Worm (Caenorhabditis elegans) whole organism, L3 larva: Measurements from ENCODE around the gene nhr-39.
A peak's percentile ranks its signal among the peaks of the same experiment; 100 is the strongest.

Source experiments
- R02D3.7 ChIP-seq: fragments of 150-350 bp; optimal IDR thresholded peaks from 2 replicates; lab custom pipeline; 2014; ENCODE audit warnings: missing biosample characterization, missing genetic modification characterization
- ZK546.5 ChIP-seq: sonication (generic microtip); optimal IDR thresholded peaks from 2 replicates; lab custom pipeline; 2017; ENCODE audit warnings: missing biosample characterization, missing genetic modification characterization
- aly-2 ChIP-seq: fragments of 150-350 bp; optimal IDR thresholded peaks from 2 replicates; lab custom pipeline; 2014; ENCODE audit warnings: missing biosample characterization, missing genetic modification characterization
- ama-1 ChIP-seq: fragments of 150-350 bp; optimal IDR thresholded peaks from 2 replicates; lab custom pipeline; 2018
- ceh-16 ChIP-seq: sonication (generic microtip); optimal IDR thresholded peaks from 2 replicates; lab custom pipeline; 2017; ENCODE audit warnings: missing biosample characterization, missing genetic modification characterization
- ceh-82 ChIP-seq: fragments of 150-350 bp; optimal IDR thresholded peaks from 2 replicates; lab custom pipeline; 2014; ENCODE audit warnings: missing biosample characterization, missing genetic modification characterization
- ceh-9 ChIP-seq: sonication (generic microtip); optimal IDR thresholded peaks from 2 replicates; lab custom pipeline; 2018; ENCODE audit warnings: missing biosample characterization, missing genetic modification characterization
- daf-12 ChIP-seq: fragments of 150-350 bp; optimal IDR thresholded peaks from 2 replicates; lab custom pipeline; 2014; ENCODE audit warnings: missing biosample characterization, missing genetic modification reagents, missing genetic modification characterization
- egl-27 ChIP-seq: sonication (generic microtip); optimal IDR thresholded peaks from 4 replicates; lab custom pipeline; 2017; ENCODE audit warnings: missing biosample characterization, missing genetic modification reagents, missing genetic modification characterization
- egl-5 ChIP-seq: fragments of 150-350 bp; optimal IDR thresholded peaks from 2 replicates; lab custom pipeline; 2017; ENCODE audit warnings: missing biosample characterization, missing genetic modification reagents, missing genetic modification characterization, inconsistent platforms
- elt-1 ChIP-seq: fragments of 150-350 bp; optimal IDR thresholded peaks from 2 replicates; lab custom pipeline; 2014; ENCODE audit warnings: missing biosample characterization, missing genetic modification characterization
- elt-2 ChIP-seq: sonication (generic microtip); optimal IDR thresholded peaks from 2 replicates; lab custom pipeline; 2016; ENCODE audit warnings: missing genetic modification reagents, mild to moderate bottlenecking, missing genetic modification characterization, missing compliant biosample characterization
- elt-3 ChIP-seq, 3 experiments: fragments of 150-350 bp in 1 of 3; sonication (generic microtip) in 2 of 3; optimal IDR thresholded peaks; 2 replicates in 2 of 3; 4 replicates in 1 of 3; lab custom pipeline; 2014 to 2017; ENCODE audit warnings: missing biosample characterization in 3 of 3, missing genetic modification characterization in 3 of 3
- eor-1 ChIP-seq, 2 experiments: fragments of 150-350 bp; optimal IDR thresholded peaks; 2 replicates each; lab custom pipeline; 2014 to 2018; ENCODE audit warnings: missing biosample characterization in 2 of 2, missing genetic modification characterization in 2 of 2
- fkh-10 ChIP-seq: sonication (generic microtip); optimal IDR thresholded peaks from 2 replicates; lab custom pipeline; 2017; ENCODE audit warnings: missing biosample characterization, missing genetic modification reagents, missing genetic modification characterization
- fkh-2 ChIP-seq: fragments of 150-350 bp; optimal IDR thresholded peaks from 2 replicates; lab custom pipeline; 2014; ENCODE audit warnings: missing biosample characterization, missing genetic modification reagents, missing genetic modification characterization
- fos-1 ChIP-seq: fragments of 150-350 bp; optimal IDR thresholded peaks from 2 replicates; lab custom pipeline; 2014; ENCODE audit warnings: missing biosample characterization, missing genetic modification characterization
- hmg-11 ChIP-seq: sonication (generic microtip); optimal IDR thresholded peaks from 2 replicates; lab custom pipeline; 2016; ENCODE audit warnings: missing genetic modification characterization, missing compliant biosample characterization
- lin-15B ChIP-seq: fragments of 150-350 bp; optimal IDR thresholded peaks from 2 replicates; lab custom pipeline; 2014; ENCODE audit warnings: missing biosample characterization, missing genetic modification characterization
- lin-39 ChIP-seq: fragments of 150-350 bp; optimal IDR thresholded peaks from 2 replicates; lab custom pipeline; 2018; ENCODE audit warnings: missing biosample characterization, missing genetic modification reagents, missing genetic modification characterization
- lsy-12 ChIP-seq: sonication (generic microtip); optimal IDR thresholded peaks from 2 replicates; lab custom pipeline; 2016; ENCODE audit warnings: mild to moderate bottlenecking, missing genetic modification characterization, missing compliant biosample characterization
- mdl-1 ChIP-seq: fragments of 150-350 bp; optimal IDR thresholded peaks from 2 replicates; lab custom pipeline; 2014; ENCODE audit warnings: missing biosample characterization, missing genetic modification characterization
- mml-1 ChIP-seq: fragments of 150-350 bp; sonication (generic microtip); optimal IDR thresholded peaks from 3 replicates; lab custom pipeline; 2014; ENCODE audit warnings: missing biosample characterization, missing genetic modification characterization
- nfya-1 ChIP-seq: sonication (generic microtip); optimal IDR thresholded peaks from 2 replicates; lab custom pipeline; 2017; ENCODE audit warnings: missing genetic modification characterization, mild to moderate bottlenecking, missing compliant biosample characterization, antibody characterized with exemption, moderate library complexity; ENCODE audit not compliant: insufficient read depth
- nhr-11 ChIP-seq: fragments of 150-350 bp; optimal IDR thresholded peaks from 2 replicates; lab custom pipeline; 2014; ENCODE audit warnings: missing biosample characterization, missing genetic modification characterization
- nhr-12 ChIP-seq: fragments of 150-350 bp; optimal IDR thresholded peaks from 2 replicates; lab custom pipeline; 2014; ENCODE audit warnings: missing biosample characterization, missing genetic modification characterization
- nhr-23 ChIP-seq: fragments of 150-350 bp; optimal IDR thresholded peaks from 2 replicates; lab custom pipeline; 2014; ENCODE audit warnings: missing biosample characterization, missing genetic modification reagents, missing genetic modification characterization
- nhr-237 ChIP-seq: fragments of 150-350 bp; optimal IDR thresholded peaks from 2 replicates; lab custom pipeline; 2014; ENCODE audit warnings: missing biosample characterization, missing genetic modification characterization
- nhr-25 ChIP-seq: sonication (generic microtip); optimal IDR thresholded peaks from 2 replicates; lab custom pipeline; 2017; ENCODE audit warnings: missing biosample characterization, missing genetic modification characterization
- nhr-28 ChIP-seq: fragments of 150-350 bp; optimal IDR thresholded peaks from 2 replicates; lab custom pipeline; 2014; ENCODE audit warnings: missing biosample characterization, missing genetic modification characterization
- nhr-43 ChIP-seq: sonication (generic microtip); optimal IDR thresholded peaks from 2 replicates; lab custom pipeline; 2016; ENCODE audit warnings: mild to moderate bottlenecking, missing genetic modification characterization, missing compliant biosample characterization; ENCODE audit not compliant: poor library complexity, severe bottlenecking
- nhr-67 ChIP-seq: fragments of 150-350 bp; optimal IDR thresholded peaks from 2 replicates; lab custom pipeline; 2014; ENCODE audit warnings: missing biosample characterization, missing genetic modification characterization
- nhr-76 ChIP-seq: fragments of 150-350 bp; sonication (generic microtip); optimal IDR thresholded peaks from 5 replicates; lab custom pipeline; 2014; ENCODE audit warnings: missing biosample characterization, missing genetic modification characterization
- nhr-77 ChIP-seq: fragments of 150-350 bp; optimal IDR thresholded peaks from 2 replicates; lab custom pipeline; 2014; ENCODE audit warnings: missing biosample characterization, missing genetic modification characterization
- pha-4 ChIP-seq: fragments of 150-350 bp; optimal IDR thresholded peaks from 2 replicates; lab custom pipeline; 2014; ENCODE audit warnings: missing biosample characterization, missing genetic modification reagents, missing genetic modification characterization
- pqm-1 ChIP-seq: fragments of 150-350 bp; optimal IDR thresholded peaks from 2 replicates; lab custom pipeline; 2017; ENCODE audit warnings: missing biosample characterization, missing genetic modification characterization, inconsistent platforms
- sea-2 ChIP-seq: fragments of 150-350 bp; sonication (generic microtip); optimal IDR thresholded peaks from 4 replicates; lab custom pipeline; 2014; ENCODE audit warnings: missing biosample characterization, missing genetic modification reagents, missing genetic modification characterization
- skn-1 ChIP-seq: fragments of 150-350 bp; optimal IDR thresholded peaks from 2 replicates; lab custom pipeline; 2014; ENCODE audit warnings: missing biosample characterization, missing genetic modification characterization
- snpc-4 ChIP-seq: fragments of 150-350 bp; optimal IDR thresholded peaks from 2 replicates; lab custom pipeline; 2014; ENCODE audit warnings: missing biosample characterization, missing genetic modification characterization
- tbx-2 ChIP-seq: sonication (generic microtip); optimal IDR thresholded peaks from 2 replicates; lab custom pipeline; 2016; ENCODE audit warnings: mild to moderate bottlenecking, missing genetic modification characterization, missing compliant biosample characterization
- unc-39 ChIP-seq: sonication (generic microtip); optimal IDR thresholded peaks from 4 replicates; lab custom pipeline; 2017; ENCODE audit warnings: missing biosample characterization, missing genetic modification characterization
- unc-62 ChIP-seq: fragments of 150-350 bp; sonication (generic microtip); optimal IDR thresholded peaks from 4 replicates; lab custom pipeline; 2014; ENCODE audit warnings: missing biosample characterization, missing genetic modification reagents, missing genetic modification characterization
- zag-1 ChIP-seq: fragments of 150-350 bp; optimal IDR thresholded peaks from 2 replicates; lab custom pipeline; 2014; ENCODE audit warnings: missing biosample characterization, missing genetic modification characterization
- ztf-4 ChIP-seq: fragments of 150-350 bp; optimal IDR thresholded peaks from 2 replicates; lab custom pipeline; 2014; ENCODE audit warnings: missing biosample characterization, missing genetic modification characterization

nhr-39 gene

DNA sequence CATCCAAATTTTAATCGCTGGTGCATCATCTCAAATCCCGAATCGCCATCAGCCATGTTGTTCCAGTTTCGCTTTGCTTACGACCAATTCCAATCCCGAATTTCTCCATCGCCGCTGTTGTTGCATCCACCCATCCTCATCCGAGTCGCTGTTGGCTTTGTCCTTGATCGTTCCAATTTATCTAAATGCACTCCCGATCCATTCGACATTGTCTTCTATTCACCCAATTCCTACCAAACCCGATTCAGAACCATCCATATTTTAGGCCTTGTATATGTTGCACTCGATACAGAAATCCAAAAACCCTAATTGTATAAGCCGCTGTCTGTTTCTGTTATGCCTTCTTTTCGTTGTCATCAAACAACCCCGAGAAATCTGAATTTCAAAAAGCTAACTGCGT lies 37.2 kb downstream of the nhr-39 start:
- TF ChIP-seq fkh-10 (GFP tag; lab: Kevin White, UChicago) (no peak), elt-2 (peak; percentile 3), nhr-25 (tag; lab: Kevin White, UChicago) (peak; percentile 47), nhr-43 (tag; lab: Kevin White, UChicago) (peak; percentile 28), ceh-16 (tag; lab: Kevin White, UChicago) (no peak)

DNA sequence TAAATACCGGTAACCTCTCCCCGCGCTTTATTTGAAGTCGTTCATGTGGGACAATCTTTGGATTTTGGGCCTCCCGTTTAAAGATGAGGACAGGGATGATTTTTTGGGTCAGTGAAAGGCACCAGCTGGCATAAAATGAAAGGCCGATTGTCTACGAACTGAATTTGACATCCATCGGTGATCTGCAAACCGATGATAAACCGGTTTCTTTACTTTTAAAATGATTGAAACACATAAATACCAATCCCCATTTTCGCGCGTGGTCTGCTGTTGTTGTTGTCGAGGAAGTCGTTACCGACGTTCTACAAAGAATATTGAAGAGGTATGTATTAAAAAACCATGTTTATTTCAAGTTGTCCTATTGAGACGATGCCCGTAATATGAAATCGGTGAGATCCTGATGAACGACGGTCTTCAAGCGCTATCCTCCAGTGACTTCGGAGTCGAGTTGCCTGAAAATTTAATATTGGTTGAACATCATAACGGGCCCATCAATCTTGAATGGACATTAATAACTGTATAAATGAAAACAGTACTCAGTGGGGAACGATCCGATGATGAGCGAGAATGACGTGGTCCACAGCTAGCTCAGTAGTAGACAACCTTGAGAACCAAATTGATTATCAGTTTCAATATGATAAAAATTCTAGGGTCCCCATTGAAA lies 40.0 kb downstream of the nhr-39 start:
- no peak for TF ChIP-seq ceh-9 (tag; lab: Kevin White, UChicago)
- no peak for TF ChIP-seq nhr-11 (tag; lab: Kevin White, UChicago)
- TF ChIP-seq mml-1 (tag; lab: Kevin White, UChicago), result no peak
- no peak for TF ChIP-seq hmg-11 (tag; lab: Kevin White, UChicago)
- no peak for TF ChIP-seq nfya-1 (tag; lab: Kevin White, UChicago)
- no peak for TF ChIP-seq sea-2 (GFP tag; lab: Kevin White, UChicago)
- no peak for TF ChIP-seq nhr-23 (tag; lab: Kevin White, UChicago)
- peak; percentile 42 for TF ChIP-seq ama-1
- no peak for TF ChIP-seq fos-1
- TF ChIP-seq daf-12, result no peak
- no peak for TF ChIP-seq ceh-16 (tag; lab: Kevin White, UChicago)
- TF ChIP-seq snpc-4, result no peak
- TF ChIP-seq pha-4 (tag; lab: Kevin White, UChicago), result peak; percentile 17
- TF ChIP-seq nhr-43 (tag; lab: Kevin White, UChicago), result peak; percentile 25
- peak; percentile 34 for TF ChIP-seq lin-39 (tag; lab: Kevin White, UChicago)
- no peak for TF ChIP-seq elt-1 (tag; lab: Kevin White, UChicago)
- TF ChIP-seq, all 47 proteins: peak for 4

DNA sequence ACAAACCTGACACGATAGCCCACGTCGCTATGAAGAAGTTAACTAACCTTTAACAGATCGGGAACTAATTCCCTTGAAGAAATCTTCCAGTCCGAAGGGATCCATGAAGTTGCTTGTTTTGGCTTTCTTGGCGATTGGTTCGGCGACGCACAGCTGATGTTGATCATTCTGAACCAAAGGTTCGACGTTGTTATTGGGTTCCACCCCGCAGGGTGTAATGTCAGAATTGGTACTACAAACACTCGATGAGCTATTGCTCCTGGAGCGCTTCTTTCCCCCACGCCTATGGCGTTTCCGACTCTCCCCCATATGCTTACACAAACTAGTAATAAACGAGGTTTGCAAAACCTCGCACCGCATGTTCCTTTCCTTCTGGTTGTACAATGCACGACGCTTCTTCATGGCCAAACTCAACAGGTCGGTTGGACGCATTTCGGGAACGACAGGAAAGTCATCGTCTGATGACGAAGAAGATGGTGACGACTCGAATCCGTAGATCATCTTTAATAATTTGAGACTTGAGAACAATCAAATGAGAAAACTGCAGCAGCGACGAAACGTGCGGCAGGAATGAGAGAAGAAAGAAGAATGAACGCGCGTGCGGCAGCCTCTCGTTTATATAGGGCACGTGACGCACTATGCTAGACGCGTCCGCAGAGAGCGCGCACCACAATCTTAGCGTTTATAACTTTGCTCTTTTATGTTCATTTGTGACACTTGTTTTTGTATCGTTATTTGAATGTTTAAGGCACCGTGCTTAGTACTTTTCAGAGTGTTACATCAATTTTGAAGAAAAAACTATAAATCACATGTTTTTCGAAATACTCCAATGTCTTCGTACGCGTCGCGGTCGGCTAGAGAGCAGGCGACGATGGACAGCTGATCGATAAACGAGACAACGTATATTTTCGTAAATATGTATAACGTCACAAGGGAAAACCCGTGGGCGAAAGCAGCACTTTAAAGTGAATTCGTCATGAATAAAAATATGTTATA lies 40.8 kb downstream of the nhr-39 start, which contains the start of gene tos-1:
Gene tos-1, minus strand, starts transcription at position 575 of the 996 bp plus-strand sequence.
- TF ChIP-seq mdl-1 (tag; lab: Kevin White, UChicago) (peak; percentile 97), egl-5 (tag; lab: Kevin White, UChicago) (peak; percentile 96), pqm-1 (tag; lab: Kevin White, UChicago) (peak; percentile 76), nhr-25 (tag; lab: Kevin White, UChicago) (peak; percentile 99), elt-1 (tag; lab: Kevin White, UChicago) (peak; percentile 43), elt-2 (peak; percentile 93), pha-4 (tag; lab: Kevin White, UChicago) (peak; percentile 98), nhr-76 (tag; lab: Kevin White, UChicago) (peak; percentile 76), lin-15B (tag; lab: Kevin White, UChicago) (peak; percentile 86), sea-2 (GFP tag; lab: Kevin White, UChicago) (peak; percentile 90), tbx-2 (tag; lab: Kevin White, UChicago) (peak; percentile 94), lin-39 (tag; lab: Kevin White, UChicago) (peak; percentile 90), nhr-67 (tag; lab: Kevin White, UChicago) (no peak), lsy-12 (tag; lab: Kevin White, UChicago) (peak; percentile 99), ceh-82 (peak; percentile 91), nhr-28 (tag; lab: Kevin White, UChicago) (peak; percentile 73), R02D3.7 (tag; lab: Kevin White, UChicago) (peak; percentile 93), nhr-23 (tag; lab: Kevin White, UChicago) (peak; percentile 97), ceh-16 (tag; lab: Kevin White, UChicago) (no peak), nhr-11 (tag; lab: Kevin White, UChicago) (peak; percentile 97), nfya-1 (tag; lab: Kevin White, UChicago) (peak; percentile 90), hmg-11 (tag; lab: Kevin White, UChicago) (peak; percentile 75), nhr-237 (tag; lab: Kevin White, UChicago) (no peak), fkh-10 (GFP tag; lab: Kevin White, UChicago) (peak; percentile 96), egl-27 (peak; percentile 75), unc-62 (GFP tag; lab: Kevin White, UChicago) (peak; percentile 73), ZK546.5 (peak; percentile 47), unc-39 (tag; lab: Kevin White, UChicago) (no peak), aly-2 (tag; lab: Kevin White, UChicago) (no peak), ztf-4 (tag; lab: Kevin White, UChicago) (peak; percentile 86), nhr-12 (tag; lab: Kevin White, UChicago) (no peak), nhr-77 (tag; lab: Kevin White, UChicago) (peak; percentile 62), mml-1 (tag; lab: Kevin White, UChicago) (peak; percentile 12), fkh-2 (no peak), elt-3 (tag; optimal IDR thresholded peaks at IDR 0.05; lab: Kevin White, UChicago) (peak; percentile 22 to 95 (median 91)), eor-1 (tag; optimal IDR thresholded peaks at IDR 0.05; lab: Kevin White, UChicago) (peak; percentile 90 to 100), skn-1 (tag; lab: Kevin White, UChicago) (peak; percentile 93), zag-1 (tag; lab: Kevin White, UChicago) (peak; percentile 64)
